Fruit fly (Drosophila melanogaster): Measurements from ENCODE around the gene OXA1L.

Gene OXA1L

DNA sequence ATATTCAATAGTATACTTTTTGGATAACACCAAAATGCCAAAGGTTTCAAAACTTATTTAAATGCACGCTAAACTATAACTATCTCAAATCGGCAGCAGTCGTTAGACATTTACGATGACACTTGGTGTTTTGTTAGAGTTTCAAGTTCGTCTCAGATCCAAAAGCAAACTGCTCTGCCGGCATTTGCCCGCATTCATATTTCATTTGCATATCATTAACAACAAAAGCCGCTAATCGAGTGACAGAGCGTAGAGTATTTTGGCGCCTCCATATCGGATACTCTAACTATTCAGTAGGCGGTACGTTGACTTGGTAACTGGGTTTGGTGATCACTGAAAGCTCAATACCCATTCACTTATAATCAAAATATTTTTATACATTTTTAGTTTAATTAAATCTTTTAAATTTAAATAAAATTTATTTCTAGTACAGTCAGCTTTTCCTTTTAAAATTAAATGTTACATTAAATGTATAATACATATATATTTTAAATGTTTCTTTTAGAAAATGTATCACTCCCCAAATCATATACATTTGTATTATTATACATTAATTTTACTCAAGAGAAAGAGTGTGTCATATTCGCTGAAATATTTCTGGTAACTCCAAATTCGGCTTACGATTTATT, 7.0 kb upstream of the OXA1L start:
- TF ChIP-seq bab1 (GFP tag; optimal IDR thresholded peaks at IDR 0.05) = no peak
- TF ChIP-seq kay (GFP tag; ENCODE audit: borderline replicate concordance) = peak; percentile 70

DNA sequence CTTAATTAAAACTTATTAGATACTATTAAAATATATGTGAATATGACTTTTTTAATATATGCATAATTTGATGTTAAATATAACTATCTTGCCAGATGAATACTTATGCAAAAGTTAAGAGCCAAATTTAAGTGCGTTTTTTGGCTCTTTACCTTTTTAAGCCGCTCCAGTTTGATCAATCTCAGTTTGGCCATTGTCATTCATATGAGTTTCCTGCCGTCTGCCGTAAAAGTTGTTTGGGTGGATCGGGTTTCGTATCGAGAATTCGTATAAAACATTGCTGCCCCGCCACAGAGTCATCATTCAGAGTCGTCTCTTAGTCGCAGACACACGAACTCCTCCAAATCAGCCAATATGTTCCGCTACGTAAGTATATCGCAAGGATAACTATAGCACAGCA, 5.1 kb upstream of the OXA1L start, which contains the start of gene Cpr67Fa2:
Gene Cpr67Fa2, plus strand, starts transcription at position 301 of the 400 bp plus-strand sequence.
- TF ChIP-seq toe (GFP tag; optimal IDR thresholded peaks at IDR 0.05) = no peak
- no peak for TF ChIP-seq Mnt (GFP tag; optimal IDR thresholded peaks at IDR 0.05)
- no peak for TF ChIP-seq CG7101 (tag; optimal IDR thresholded peaks at IDR 0.05)
- TF ChIP-seq ovo (GFP tag; optimal IDR thresholded peaks at IDR 0.05) = no peak
- no peak for TF ChIP-seq CG5204 (GFP tag; optimal IDR thresholded peaks at IDR 0.05)
- no peak for TF ChIP-seq CG11617 (GFP tag; optimal IDR thresholded peaks at IDR 0.05)
- no peak for TF ChIP-seq CG1620 (GFP tag; optimal IDR thresholded peaks at IDR 0.05)
- no peak for TF ChIP-seq Hr96 (GFP tag; optimal IDR thresholded peaks at IDR 0.05)
- no peak for TF ChIP-seq kay (GFP tag; ENCODE audit: borderline replicate concordance)
- no peak for TF ChIP-seq CG12768 (GFP tag; optimal IDR thresholded peaks at IDR 0.05)
- TF ChIP-seq CG14711 (tag; optimal IDR thresholded peaks at IDR 0.05) = no peak
- TF ChIP-seq Crg-1 (GFP tag; optimal IDR thresholded peaks at IDR 0.05) = no peak
- TF ChIP-seq CG7045 (GFP tag; optimal IDR thresholded peaks at IDR 0.05) = no peak
- no peak for TF ChIP-seq CG33017 (tag; optimal IDR thresholded peaks at IDR 0.05)

DNA sequence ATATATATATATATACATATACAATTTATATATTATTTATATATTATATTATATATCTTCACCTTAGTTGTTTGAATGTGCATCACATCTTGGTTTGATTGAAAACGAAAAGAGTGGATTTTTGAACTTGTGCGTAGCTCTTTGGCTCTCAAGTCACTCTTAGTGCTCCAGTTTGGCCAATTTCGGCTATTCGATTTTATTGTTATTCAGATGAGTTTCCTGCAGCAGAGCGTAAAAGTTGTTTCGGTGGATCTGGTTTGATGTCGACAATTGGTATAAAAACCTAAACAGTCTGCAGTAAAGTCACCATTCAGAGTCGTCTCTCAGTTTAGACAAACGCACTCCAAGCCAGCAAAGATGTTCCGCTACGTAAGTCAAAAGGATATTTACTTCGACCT, 3.4 kb upstream of the OXA1L start, which contains the start of gene Cpr67Fa1:
Gene Cpr67Fa1, plus strand, starts transcription at position 299 of the 398 bp plus-strand sequence.
- no peak for TF ChIP-seq cnc (optimal IDR thresholded peaks at IDR 0.05)
- TF ChIP-seq Clk (GFP tag; optimal IDR thresholded peaks at IDR 0.05) = no peak
- no peak for TF ChIP-seq pad (GFP tag; optimal IDR thresholded peaks at IDR 0.05)
- TF ChIP-seq toe (GFP tag; optimal IDR thresholded peaks at IDR 0.05) = no peak
- no peak for TF ChIP-seq CG14711 (tag; optimal IDR thresholded peaks at IDR 0.05)
- no peak for TF ChIP-seq CG1620 (GFP tag; optimal IDR thresholded peaks at IDR 0.05)
- TF ChIP-seq cic (GFP tag; optimal IDR thresholded peaks at IDR 0.05) = no peak
- no peak for TF ChIP-seq CG5204 (GFP tag; optimal IDR thresholded peaks at IDR 0.05)

DNA sequence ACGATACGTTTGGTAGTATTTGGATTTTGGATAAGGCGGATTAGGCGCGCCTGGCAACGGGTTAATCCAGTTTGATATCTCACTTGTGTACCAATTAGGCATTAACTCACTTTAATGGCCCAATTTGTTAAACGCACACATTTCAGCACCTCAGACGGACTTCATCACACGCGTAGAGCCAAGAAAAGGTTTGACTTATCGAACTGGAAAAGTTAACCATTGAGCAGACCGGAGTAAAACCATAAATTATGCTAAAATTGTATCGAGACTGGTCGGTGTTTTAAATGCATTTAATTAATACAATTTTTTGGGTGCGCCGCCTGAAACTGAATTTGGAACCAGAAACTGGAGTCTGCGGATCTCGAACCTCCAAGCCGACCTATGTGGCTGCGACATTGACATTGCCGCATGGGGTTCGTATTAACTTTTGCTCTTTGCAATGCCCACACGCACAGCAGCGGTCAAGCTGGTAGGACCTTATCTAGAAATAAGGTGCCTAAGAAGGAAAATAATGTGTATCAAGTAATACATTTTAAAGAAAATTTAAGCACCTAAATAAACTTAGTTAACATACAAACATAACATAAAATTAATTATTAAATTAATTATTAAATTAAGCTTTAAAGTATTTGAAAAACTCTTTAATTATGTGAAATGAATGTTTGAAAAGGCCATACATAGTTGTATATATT, 2.9 kb upstream of the OXA1L start:
- TF ChIP-seq tj (GFP tag; optimal IDR thresholded peaks at IDR 0.05) = no peak
- no peak for TF ChIP-seq CG1620 (GFP tag; optimal IDR thresholded peaks at IDR 0.05)
- no peak for TF ChIP-seq Clk (GFP tag; optimal IDR thresholded peaks at IDR 0.05)
- TF ChIP-seq cic (GFP tag; optimal IDR thresholded peaks at IDR 0.05) = no peak
- TF ChIP-seq cnc (optimal IDR thresholded peaks at IDR 0.05) = no peak
- no peak for TF ChIP-seq ovo (GFP tag; optimal IDR thresholded peaks at IDR 0.05)
- no peak for TF ChIP-seq CG7045 (GFP tag; optimal IDR thresholded peaks at IDR 0.05)
- TF ChIP-seq CG14711 (tag; optimal IDR thresholded peaks at IDR 0.05) = no peak
- no peak for TF ChIP-seq CG12768 (GFP tag; optimal IDR thresholded peaks at IDR 0.05)

DNA sequence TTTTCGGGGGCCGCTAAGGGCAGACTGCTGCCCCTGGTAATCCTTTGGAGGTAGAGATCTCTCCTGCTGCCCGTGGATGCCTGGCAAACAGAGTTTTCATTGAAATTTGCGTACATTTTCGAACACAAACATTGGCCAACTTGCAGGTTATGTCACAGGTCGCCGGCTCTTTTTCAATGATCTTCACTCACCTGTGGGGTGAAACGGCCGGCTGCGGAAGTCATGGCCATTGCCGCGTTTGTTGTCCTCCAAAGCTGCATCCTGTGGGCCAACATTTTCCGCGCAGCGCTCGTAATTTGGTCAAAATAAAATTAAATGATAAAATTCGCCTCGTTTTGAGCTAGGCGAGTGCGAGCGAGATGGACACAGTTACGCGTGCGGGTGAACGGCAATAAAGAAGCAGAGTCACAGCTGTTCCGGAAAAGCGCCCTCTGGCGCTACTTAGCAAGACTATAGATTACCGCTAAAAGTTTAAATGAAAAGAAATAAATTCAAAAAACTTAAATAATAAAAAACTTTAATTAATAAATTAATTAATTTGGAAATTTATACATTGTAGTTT, 479 bp downstream of the OXA1L start:
- no peak for TF ChIP-seq CG12768 (GFP tag; optimal IDR thresholded peaks at IDR 0.05)
- TF ChIP-seq Hr96 (GFP tag; optimal IDR thresholded peaks at IDR 0.05) = no peak
- TF ChIP-seq bab1 (GFP tag; optimal IDR thresholded peaks at IDR 0.05) = peak; percentile 21

DNA sequence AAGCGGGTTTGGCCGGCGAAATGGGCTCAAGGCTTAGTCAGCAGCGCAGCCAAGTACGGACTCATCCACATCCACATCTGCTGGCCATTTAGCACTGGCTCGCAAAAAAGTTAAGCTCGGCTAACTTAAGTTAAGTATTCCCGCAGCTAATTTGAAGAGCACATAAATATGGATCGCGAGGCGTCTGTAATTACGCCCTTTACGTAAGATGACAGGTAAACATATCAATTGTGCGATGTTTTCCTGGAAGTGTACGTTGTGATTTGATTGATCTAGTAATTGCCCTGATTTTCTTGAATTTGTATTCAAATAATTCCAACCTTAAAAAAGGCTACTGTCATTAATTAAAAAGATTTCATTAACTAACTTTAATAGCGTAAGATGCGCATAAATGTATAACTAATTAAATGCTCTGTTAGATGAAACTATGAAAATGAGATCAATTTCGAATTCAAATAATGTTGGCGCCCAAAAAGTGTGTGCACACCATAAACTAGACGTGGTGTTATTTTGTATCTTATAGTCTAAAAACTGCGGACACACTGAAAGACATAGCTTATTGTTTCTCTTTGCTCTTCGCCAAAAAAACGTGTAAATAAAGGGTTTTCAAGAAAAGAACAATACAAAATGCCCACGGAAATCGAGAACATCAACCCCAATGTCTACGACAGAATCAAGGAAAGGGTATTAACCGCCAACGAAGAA, 3.8 kb downstream of the OXA1L start, which contains the start of the genes CG6409 and galla-2:
Gene CG6409, minus strand, starts transcription at position 51 of the 705 bp plus-strand sequence.
Gene galla-2, plus strand, starts transcription at position 555 of the 705 bp plus-strand sequence.
- no peak for TF ChIP-seq tj (GFP tag; optimal IDR thresholded peaks at IDR 0.05)
- no peak for TF ChIP-seq pad (GFP tag; optimal IDR thresholded peaks at IDR 0.05)
- TF ChIP-seq Hr96 (GFP tag; optimal IDR thresholded peaks at IDR 0.05) = no peak
- TF ChIP-seq kay (GFP tag; ENCODE audit: borderline replicate concordance) = peak; percentile 17
- TF ChIP-seq ovo (GFP tag; optimal IDR thresholded peaks at IDR 0.05) = no peak
- TF ChIP-seq CG7045 (GFP tag; optimal IDR thresholded peaks at IDR 0.05) = no peak

DNA sequence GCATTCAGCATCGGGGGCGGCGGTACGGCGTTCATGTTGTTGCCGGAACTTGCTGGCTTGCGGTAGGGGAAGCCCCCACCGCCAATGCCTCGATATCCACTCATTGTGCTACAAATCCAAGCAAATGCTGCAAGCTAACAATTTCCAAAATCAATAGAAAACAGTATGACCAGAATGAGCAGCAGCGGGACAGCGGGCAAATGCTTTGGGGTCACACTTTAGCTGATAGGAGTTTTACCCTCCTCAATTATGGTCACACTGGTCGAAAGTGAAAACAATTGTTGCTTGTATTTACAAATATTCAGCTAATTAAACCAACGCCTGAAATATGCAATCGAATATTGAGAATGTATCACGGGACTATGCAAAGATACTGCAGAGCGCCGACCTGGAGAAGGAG, 7.4 kb downstream of the OXA1L start, which contains the start of the genes CG6418 and Blos4:
Gene CG6418, minus strand, starts transcription at position 196 of the 400 bp plus-strand sequence.
Gene Blos4, plus strand, starts transcription at position 244 of the 400 bp plus-strand sequence.
- TF ChIP-seq CG11617 (GFP tag; optimal IDR thresholded peaks at IDR 0.05) = no peak
- TF ChIP-seq CG7045 (GFP tag; optimal IDR thresholded peaks at IDR 0.05) = no peak
- no peak for TF ChIP-seq CG14711 (tag; optimal IDR thresholded peaks at IDR 0.05)
- TF ChIP-seq cnc (optimal IDR thresholded peaks at IDR 0.05) = no peak
- no peak for TF ChIP-seq CG1620 (GFP tag; optimal IDR thresholded peaks at IDR 0.05)
- TF ChIP-seq Clk (GFP tag; optimal IDR thresholded peaks at IDR 0.05) = no peak
- peak; percentile 53 for TF ChIP-seq bab1 (GFP tag; optimal IDR thresholded peaks at IDR 0.05)
- no peak for TF ChIP-seq Hr96 (GFP tag; optimal IDR thresholded peaks at IDR 0.05)

All from whole organism, adult.